Worm (Caenorhabditis elegans) whole organism, early embryonic: Measurements from ENCODE around the gene Y2H9A.4.

ENCODE experiments used
- B0310.2 ChIP-seq: sonication (generic microtip); optimal IDR thresholded peaks from 2 replicates; lab custom pipeline; 2016; ENCODE audit warnings: mild to moderate bottlenecking, missing genetic modification characterization, missing compliant biosample characterization
- F13C5.2 ChIP-seq: sonication (generic microtip); optimal IDR thresholded peaks from 2 replicates; lab custom pipeline; 2017; ENCODE audit warnings: mild to moderate bottlenecking, missing genetic modification characterization, inconsistent platforms, missing compliant biosample characterization
- ama-1 ChIP-seq: fragments of 150-350 bp; optimal IDR thresholded peaks from 2 replicates; lab custom pipeline; 2014
- hmg-4 ChIP-seq: fragments of 200-800 bp; sonication (Bioruptor generic); optimal IDR thresholded peaks from 2 replicates; lab custom pipeline; 2018; ENCODE audit warnings: mild to moderate bottlenecking, missing genetic modification characterization, missing compliant biosample characterization
- pes-1 ChIP-seq: fragments of 200-800 bp; sonication (Bioruptor generic); IDR thresholded peaks from 2 replicates; pipeline ENCODE4 v1.3.6; 2022; ENCODE audit warnings: missing genetic modification reagents, missing genetic modification characterization, missing compliant biosample characterization
- tbx-37 ChIP-seq: fragments of 200-800 bp; sonication (Bioruptor generic); conservative IDR thresholded peaks from 2 replicates; pipeline ENCODE4 v1.3.6; 2022; ENCODE audit warnings: missing genetic modification reagents, missing genetic modification characterization, missing compliant biosample characterization

DNA sequence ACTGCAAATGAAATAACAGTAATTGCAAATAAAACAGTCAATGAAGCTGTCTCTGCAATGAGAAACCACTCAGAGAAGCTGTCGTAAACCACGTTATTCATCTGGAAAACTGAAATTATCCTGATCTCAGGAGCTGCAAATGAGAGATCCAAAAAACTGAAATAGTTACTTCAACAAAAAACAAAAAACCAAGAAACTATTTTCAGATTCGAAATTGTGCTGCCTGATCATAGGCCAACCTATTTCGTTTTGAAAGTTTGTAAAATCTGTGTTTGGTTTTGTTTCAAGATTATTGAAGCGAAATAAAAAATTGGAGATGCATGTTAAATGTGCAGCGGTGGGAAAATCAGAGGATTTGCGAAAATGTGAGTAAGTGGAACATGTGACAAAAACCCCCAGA is 25.1 kb upstream of the Y2H9A.4 start, which contains the start of gene srv-8:
- TF ChIP-seq F13C5.2 (tag; lab: Kevin White, UChicago) (no peak), pes-1 (GFP tag; lab: Robert Waterston, UW) (no peak), tbx-37 (no peak), ama-1 (no peak), hmg-4 (no peak), B0310.2 (tag; lab: Kevin White, UChicago) (no peak)
